Worm (Caenorhabditis elegans) whole organism, L4 larva: ENCODE results near the gene mdf-1.
A peak's percentile ranks its signal among the peaks of the same experiment; 100 is the strongest.

Experiments used
- F49E8.2 ChIP-seq: sonication (generic microtip); optimal IDR thresholded peaks from 2 replicates; lab custom pipeline; 2016; ENCODE audit warnings: missing compliant biosample characterization, mild to moderate bottlenecking, missing genetic modification characterization, borderline replicate concordance
- ZK337.2 ChIP-seq: fragments of 200-800 bp; sonication (Bioruptor generic); IDR thresholded peaks from 2 replicates; pipeline ENCODE4 v1.3.6; 2022; ENCODE audit warnings: missing genetic modification reagents, missing genetic modification characterization, missing compliant biosample characterization
- aha-1 ChIP-seq: fragments of 150-350 bp; peaks from one replicate; lab custom pipeline; 2014; ENCODE audit warnings: missing biosample characterization, missing genetic modification characterization
- attf-4 ChIP-seq: sonication (generic microtip); optimal IDR thresholded peaks from 3 replicates; lab custom pipeline; 2017; ENCODE audit warnings: missing biosample characterization, missing genetic modification characterization
- daf-12 ChIP-seq: fragments of 150-350 bp; optimal IDR thresholded peaks from 2 replicates; lab custom pipeline; 2014; ENCODE audit warnings: missing biosample characterization, missing genetic modification reagents, missing genetic modification characterization
- daf-16 ChIP-seq, 3 experiments: sonication (generic microtip); optimal IDR thresholded peaks; 2 replicates each; lab custom pipeline; 2016 to 2017; ENCODE audit warnings: missing genetic modification characterization in 3 of 3, missing genetic modification reagents in 3 of 3, mild to moderate bottlenecking in 2 of 3, missing compliant biosample characterization in 2 of 3, missing biosample characterization in 1 of 3, moderate library complexity in 1 of 3
- daf-8 ChIP-seq: fragments of 200-800 bp; sonication (Bioruptor generic); IDR thresholded peaks from 2 replicates; pipeline ENCODE4 v1.3.6; 2022; ENCODE audit warnings: missing genetic modification characterization, missing compliant biosample characterization
- dmd-9 ChIP-seq: fragments of 200-800 bp; sonication (Bioruptor generic); IDR thresholded peaks from 2 replicates; pipeline ENCODE4 v1.3.6; 2022; ENCODE audit warnings: missing genetic modification reagents, missing genetic modification characterization, missing compliant biosample characterization
- dpl-1 ChIP-seq: fragments of 150-350 bp; optimal IDR thresholded peaks from 2 replicates; lab custom pipeline; 2014; ENCODE audit warnings: missing biosample characterization, missing genetic modification reagents, missing genetic modification characterization
- duxl-1 ChIP-seq: sonication (generic microtip); optimal IDR thresholded peaks from 2 replicates; lab custom pipeline; 2016; ENCODE audit warnings: mild to moderate bottlenecking, missing genetic modification characterization, moderate library complexity, missing compliant biosample characterization; ENCODE audit not compliant: poor library complexity
- dve-1 ChIP-seq: sonication (generic microtip); optimal IDR thresholded peaks from 2 replicates; lab custom pipeline; 2017; ENCODE audit warnings: antibody characterized with exemption, mild to moderate bottlenecking, missing genetic modification characterization, missing compliant biosample characterization; ENCODE audit not compliant: insufficient read depth
- fkh-10 ChIP-seq: fragments of 150-350 bp; optimal IDR thresholded peaks from 2 replicates; lab custom pipeline; 2014; ENCODE audit warnings: missing biosample characterization, missing genetic modification reagents, missing genetic modification characterization
- fos-1 ChIP-seq: fragments of 150-350 bp; optimal IDR thresholded peaks from 2 replicates; lab custom pipeline; 2014; ENCODE audit warnings: missing biosample characterization, missing genetic modification characterization
- hlh-30 ChIP-seq: sonication (generic microtip); optimal IDR thresholded peaks from 2 replicates; lab custom pipeline; 2017; ENCODE audit warnings: antibody characterized with exemption, mild to moderate bottlenecking, missing genetic modification characterization, missing compliant biosample characterization; ENCODE audit not compliant: insufficient read depth
- hmg-1.1 ChIP-seq: fragments of 200-800 bp; sonication (Bioruptor generic); IDR thresholded peaks from 2 replicates; pipeline ENCODE4 v1.3.6; 2022; ENCODE audit warnings: missing genetic modification reagents, missing genetic modification characterization, missing compliant biosample characterization
- lin-13 ChIP-seq: fragments of 150-350 bp; optimal IDR thresholded peaks from 2 replicates; lab custom pipeline; 2014; ENCODE audit warnings: missing biosample characterization, missing genetic modification reagents, missing genetic modification characterization
- lin-15B ChIP-seq: fragments of 150-350 bp; sonication (generic microtip); optimal IDR thresholded peaks from 3 replicates; lab custom pipeline; 2014; ENCODE audit warnings: missing biosample characterization, missing genetic modification characterization
- lin-29 ChIP-seq: fragments of 200-800 bp; sonication (Bioruptor generic); IDR thresholded peaks from 2 replicates; pipeline ENCODE4 v1.3.6; 2022; ENCODE audit warnings: missing genetic modification reagents, missing genetic modification characterization, missing compliant biosample characterization
- lin-39 ChIP-seq: fragments of 150-350 bp; optimal IDR thresholded peaks from 2 replicates; lab custom pipeline; 2014; ENCODE audit warnings: missing biosample characterization, missing genetic modification reagents, missing genetic modification characterization
- lir-3 ChIP-seq: sonication (generic microtip); optimal IDR thresholded peaks from 2 replicates; lab custom pipeline; 2016; ENCODE audit warnings: mild to moderate bottlenecking, missing genetic modification characterization, missing compliant biosample characterization
- madf-9 ChIP-seq: fragments of 200-800 bp; sonication (Bioruptor generic); conservative IDR thresholded peaks from 2 replicates; pipeline ENCODE4 v1.3.6; 2022; ENCODE audit warnings: missing genetic modification reagents, missing genetic modification characterization, missing compliant biosample characterization
- mdt-29 ChIP-seq: fragments of 200-800 bp; sonication (Bioruptor generic); IDR thresholded peaks from 2 replicates; pipeline ENCODE4 v1.3.6; 2022; ENCODE audit warnings: missing genetic modification reagents, missing genetic modification characterization, missing compliant biosample characterization
- mep-1 ChIP-seq: fragments of 150-350 bp; sonication (generic microtip); optimal IDR thresholded peaks from 3 replicates; lab custom pipeline; 2014; ENCODE audit warnings: missing biosample characterization, missing genetic modification characterization
- mes-2 ChIP-seq: sonication (generic microtip); optimal IDR thresholded peaks from 2 replicates; lab custom pipeline; 2016; ENCODE audit warnings: missing genotype, mild to moderate bottlenecking, missing genetic modification characterization, missing compliant biosample characterization; ENCODE audit not compliant: poor library complexity, severe bottlenecking
- nhr-10 ChIP-seq: fragments of 150-350 bp; optimal IDR thresholded peaks from 2 replicates; lab custom pipeline; 2014; ENCODE audit warnings: missing biosample characterization, missing genetic modification characterization
- nhr-102 ChIP-seq: sonication (generic microtip); optimal IDR thresholded peaks from 2 replicates; lab custom pipeline; 2016; ENCODE audit warnings: mild to moderate bottlenecking, missing genetic modification characterization, moderate library complexity, missing compliant biosample characterization
- nhr-11 ChIP-seq: fragments of 150-350 bp; optimal IDR thresholded peaks from 2 replicates; lab custom pipeline; 2014; ENCODE audit warnings: missing biosample characterization, missing genetic modification characterization
- nhr-42 ChIP-seq: fragments of 200-800 bp; sonication (Bioruptor generic); IDR thresholded peaks from 2 replicates; pipeline ENCODE4 v1.3.6; 2022; ENCODE audit warnings: missing genetic modification characterization, missing compliant biosample characterization
- nhr-6 ChIP-seq: fragments of 150-350 bp; optimal IDR thresholded peaks from 2 replicates; lab custom pipeline; 2014; ENCODE audit warnings: missing biosample characterization, missing genetic modification characterization
- pha-4 ChIP-seq, 2 experiments: fragments of 150-350 bp in 1 of 2; fragments of 200-800 bp in 1 of 2; sonication (Bioruptor generic) in 1 of 2; IDR thresholded peaks in 1 of 2; optimal IDR thresholded peaks in 1 of 2; 2 replicates each; pipeline versions ENCODE4 v1.3.6 to Lab custom; 2014 to 2022; ENCODE audit warnings: missing genetic modification characterization in 2 of 2, missing genetic modification reagents in 2 of 2, missing biosample characterization in 1 of 2, missing compliant biosample characterization in 1 of 2
- rbr-2 ChIP-seq: sonication (generic microtip); optimal IDR thresholded peaks from 2 replicates; lab custom pipeline; 2016; ENCODE audit warnings: missing genotype, missing genetic modification characterization, missing compliant biosample characterization
- saeg-2 ChIP-seq: fragments of 200-800 bp; sonication (Bioruptor generic); IDR thresholded peaks from 2 replicates; pipeline ENCODE4 v1.3.6; 2022; ENCODE audit warnings: missing genetic modification reagents, missing genetic modification characterization, missing compliant biosample characterization
- snpc-4 ChIP-seq: fragments of 150-350 bp; optimal IDR thresholded peaks from 2 replicates; lab custom pipeline; 2014; ENCODE audit warnings: missing biosample characterization, missing genetic modification characterization
- spr-1 ChIP-seq: sonication (generic microtip); optimal IDR thresholded peaks from 2 replicates; lab custom pipeline; 2016; ENCODE audit warnings: mild to moderate bottlenecking, missing genetic modification characterization, missing compliant biosample characterization
- spr-3 ChIP-seq: fragments of 200-800 bp; sonication (Bioruptor generic); optimal IDR thresholded peaks from 2 replicates; lab custom pipeline; 2018; ENCODE audit warnings: mild to moderate bottlenecking, missing genetic modification characterization, missing compliant biosample characterization
- tag-97 ChIP-seq: fragments of 200-800 bp; sonication (Bioruptor generic); IDR thresholded peaks from 2 replicates; pipeline ENCODE4 v1.3.6; 2022; ENCODE audit warnings: missing genetic modification characterization, missing compliant biosample characterization
- unc-130 ChIP-seq: sonication (generic microtip); optimal IDR thresholded peaks from 2 replicates; lab custom pipeline; 2016; ENCODE audit warnings: missing genetic modification reagents, missing genetic modification characterization, missing compliant biosample characterization
- unc-39 ChIP-seq: sonication (generic microtip); optimal IDR thresholded peaks from 2 replicates; lab custom pipeline; 2017; ENCODE audit warnings: missing biosample characterization, missing genetic modification characterization
- unc-62 ChIP-seq, 3 experiments: fragments of 150-350 bp in 1 of 3; sonication (generic microtip); optimal IDR thresholded peaks in 2 of 3; peaks in 1 of 3; 1 replicate in 1 of 3; 2 replicates in 2 of 3; lab custom pipeline; 2014 to 2017; ENCODE audit warnings: missing biosample characterization in 3 of 3, missing genetic modification characterization in 3 of 3, missing genetic modification reagents in 3 of 3, missing genotype in 1 of 3
- zag-1 ChIP-seq: fragments of 150-350 bp; optimal IDR thresholded peaks from 2 replicates; lab custom pipeline; 2014; ENCODE audit warnings: missing biosample characterization, missing genetic modification characterization
- zip-11 ChIP-seq: fragments of 200-800 bp; sonication (Bioruptor generic); IDR thresholded peaks from 2 replicates; pipeline ENCODE4 v1.3.6; 2022; ENCODE audit warnings: missing genetic modification characterization, missing compliant biosample characterization
- zip-2 ChIP-seq: fragments of 150-350 bp; optimal IDR thresholded peaks from 2 replicates; lab custom pipeline; 2014; ENCODE audit warnings: missing biosample characterization, missing genetic modification characterization

The mdf-1 gene

DNA sequence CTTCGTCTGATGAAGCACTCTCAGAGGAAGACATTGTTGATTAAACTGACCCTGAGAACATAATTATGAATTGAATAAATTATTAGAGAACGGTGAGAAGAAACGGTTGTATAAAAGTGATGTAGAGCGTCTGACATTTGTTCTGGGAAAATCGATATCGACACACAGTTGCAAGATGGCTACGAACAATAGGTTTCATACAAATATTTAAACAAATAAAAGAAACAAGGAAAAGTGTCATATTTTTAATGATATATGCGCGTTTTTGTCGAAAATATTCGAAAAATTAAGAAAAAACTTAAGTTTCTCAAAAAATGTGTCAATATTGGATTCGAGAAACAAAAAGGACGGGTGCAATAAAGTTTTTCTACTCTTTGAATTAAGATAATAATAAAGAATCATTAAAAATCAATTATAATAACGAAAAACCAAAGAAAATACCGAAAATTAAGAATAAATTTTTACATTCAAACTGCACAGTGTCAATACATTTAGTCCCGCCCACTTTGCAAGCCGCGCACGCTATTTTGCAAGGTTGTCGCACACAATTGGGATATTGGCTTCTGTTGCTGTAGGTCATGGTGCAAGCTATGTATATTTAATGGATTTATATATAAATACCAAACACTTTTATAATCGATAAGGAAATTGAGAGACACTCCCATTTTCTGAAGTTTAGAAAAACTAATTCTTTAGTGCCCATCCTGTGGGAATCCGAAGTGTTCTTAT, 38.7 kb upstream of the mdf-1 start, which contains the start of gene rtfo-1:
rtfo-1 (minus strand) TSS at position 51 of the 729 bp plus-strand sequence.
- TF ChIP-seq zip-11 (GFP tag; lab: Robert Waterston, UW) (no peak), lir-3 (tag; lab: Kevin White, UChicago) (no peak), lin-39 (tag; lab: Kevin White, UChicago) (no peak), unc-39 (no peak), zag-1 (no peak), spr-1 (tag; lab: Kevin White, UChicago) (peak; percentile 45), fkh-10 (GFP tag; lab: Kevin White, UChicago) (no peak), nhr-10 (tag; lab: Kevin White, UChicago) (no peak), mes-2 (tag; lab: Kevin White, UChicago) (peak; percentile 86), hlh-30 (tag; lab: Kevin White, UChicago) (peak; percentile 12), unc-130 (GFP tag; lab: Kevin White, UChicago) (peak; percentile 5), dmd-9 (no peak), ZK337.2 (GFP tag; lab: Robert Waterston, UW) (no peak), daf-16 (GFP tag; optimal IDR thresholded peaks at IDR 0.05; lab: Kevin White, UChicago) (no peak), daf-16 (tag; optimal IDR thresholded peaks at IDR 0.05; lab: Kevin White, UChicago) (no peak), duxl-1 (tag; lab: Kevin White, UChicago) (no peak), nhr-6 (peak; percentile 25), pha-4 (GFP tag; IDR thresholded peaks at IDR 0.05; lab: Robert Waterston, UW) (no peak), pha-4 (tag; optimal IDR thresholded peaks at IDR 0.05; lab: Kevin White, UChicago) (peak; percentile 24), nhr-102 (tag; lab: Kevin White, UChicago) (peak; percentile 8), lin-29 (GFP tag; lab: Robert Waterston, UW) (no peak), mdt-29 (GFP tag; lab: Robert Waterston, UW) (no peak), zip-2 (tag; lab: Kevin White, UChicago) (no peak), attf-4 (tag; lab: Kevin White, UChicago) (no peak), rbr-2 (tag; lab: Kevin White, UChicago) (no peak), nhr-11 (tag; lab: Kevin White, UChicago) (no peak), spr-3 (no peak), dpl-1 (peak; percentile 32), hmg-1.1 (GFP tag; lab: Robert Waterston, UW) (peak; percentile 52; the same call in 1 of the 2 replicates), mep-1 (tag; lab: Kevin White, UChicago) (peak; percentile 58)

DNA sequence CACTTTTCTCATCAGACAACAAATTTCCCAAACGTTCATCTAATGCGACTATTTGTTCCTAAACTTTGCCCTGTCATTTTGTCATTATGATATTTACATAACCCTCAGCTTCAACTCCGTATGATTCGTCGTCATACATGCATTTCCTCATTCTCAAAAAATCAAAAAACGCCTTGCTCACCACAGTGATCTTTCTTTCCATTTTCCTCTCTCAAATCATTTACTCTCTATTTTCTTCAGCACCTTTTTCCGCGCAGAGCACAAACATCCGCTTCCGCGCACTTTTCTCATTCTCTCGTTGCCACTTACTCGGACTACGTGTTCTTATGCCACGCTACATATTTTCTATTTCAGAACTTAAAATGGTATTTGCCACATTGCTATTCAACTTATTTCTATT, 33.0 kb upstream of the mdf-1 start, which contains the start of gene F25B3.2:
F25B3.2 (plus strand) TSS at position 301 of the 400 bp plus-strand sequence.
- TF ChIP-seq daf-8 (GFP tag; lab: Robert Waterston, UW) (no peak), lin-13 (GFP tag; lab: Kevin White, UChicago) (no peak), madf-9 (no peak), F49E8.2 (tag; lab: Kevin White, UChicago) (no peak), aha-1 (tag; lab: Kevin White, UChicago) (no peak), fos-1 (tag; lab: Kevin White, UChicago) (no peak), nhr-6 (no peak), saeg-2 (GFP tag; lab: Robert Waterston, UW) (no peak), daf-12 (no peak), tag-97 (GFP tag; lab: Robert Waterston, UW) (no peak)

DNA sequence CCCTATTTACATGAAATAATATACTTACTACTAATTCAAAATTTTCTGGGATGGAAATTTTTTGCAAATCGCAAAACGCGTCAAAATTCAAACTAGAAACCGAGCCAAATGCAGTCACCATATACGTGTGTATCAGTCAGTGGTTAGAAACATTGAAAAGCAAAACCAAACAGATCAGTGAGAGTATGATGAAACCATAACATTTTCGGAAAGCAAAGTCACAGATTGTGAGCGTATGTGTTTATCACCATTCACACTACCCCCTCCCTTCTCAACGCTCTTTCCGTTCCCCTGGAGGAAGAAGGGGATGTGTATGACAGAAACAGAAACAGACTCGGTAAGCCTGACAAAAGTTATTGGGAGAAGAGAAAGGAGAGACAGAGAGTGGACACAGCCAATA, 27.6 kb upstream of the mdf-1 start:
- TF ChIP-seq lin-15B (tag; lab: Kevin White, UChicago): no peak
- no peak for TF ChIP-seq snpc-4 (tag; lab: Kevin White, UChicago)
- TF ChIP-seq dpl-1: no peak
- TF ChIP-seq aha-1 (tag; lab: Kevin White, UChicago): no peak
- peak in 1 of 2 experiments; percentile 92 for TF ChIP-seq unc-62 (GFP tag; optimal IDR thresholded peaks at IDR 0.05 in 1 of 2; lab: Kevin White, UChicago)
- no peak for TF ChIP-seq unc-62 (tag; optimal IDR thresholded peaks at IDR 0.05; lab: Kevin White, UChicago)
- TF ChIP-seq dve-1: peak; percentile 50
- TF ChIP-seq nhr-42 (GFP tag; lab: Robert Waterston, UW): no peak
